Worm (Caenorhabditis elegans): ENCODE results near the gene lfi-1.

DNA sequence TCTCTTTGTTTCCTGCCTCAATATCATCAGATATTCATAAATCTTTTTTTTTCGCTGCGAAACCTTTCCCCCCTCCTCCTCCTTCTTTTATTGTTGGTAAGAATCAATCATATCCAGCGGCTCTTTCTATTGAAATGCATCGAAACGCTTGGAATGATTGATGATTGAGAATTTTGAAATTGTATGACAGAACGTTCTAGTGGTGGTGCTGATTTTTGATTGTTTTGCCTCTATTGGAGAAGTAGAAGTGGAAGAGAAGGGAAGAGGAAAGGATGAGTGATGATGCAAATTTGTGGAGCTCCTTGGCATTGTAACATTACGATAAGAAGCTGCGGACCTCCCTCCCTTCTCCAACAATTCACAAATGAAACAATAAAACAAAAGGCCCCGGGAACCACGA, 11.0 kb upstream of the lfi-1 start:
- TF ChIP-seq ces-1 (GFP tag; optimal IDR thresholded peaks at IDR 0.05) (no peak), ceh-43 (GFP tag; optimal IDR thresholded peaks at IDR 0.05) (no peak), flh-1 (GFP tag; optimal IDR thresholded peaks at IDR 0.05) (no peak), nhr-2 (tag; optimal IDR thresholded peaks at IDR 0.05) (no peak), M03D4.4 (tag; optimal IDR thresholded peaks at IDR 0.05) (no peak), unc-62 (GFP tag; optimal IDR thresholded peaks at IDR 0.05) (peak; percentile 90)

Data from whole organism, mixed stage, embryonic.